Fruit fly (Drosophila melanogaster): Measurements from ENCODE around the gene CG4045.

CG4045 gene

dm6 chrX:2108639-2109038, 32.9 kb upstream of the CG4045 start (continued):
- no peak for TF ChIP-seq Atf-2 (GFP tag; optimal IDR thresholded peaks at IDR 0.05)
- TF ChIP-seq Trl (optimal IDR thresholded peaks at IDR 0.05), result no peak
- TF ChIP-seq Trl (GFP tag; optimal IDR thresholded peaks at IDR 0.05), result no peak
- TF ChIP-seq ranshi (GFP tag; IDR thresholded peaks at IDR 0.05), result peak; percentile 36; the same call in 1 of the 2 replicates
- TF ChIP-seq Drgx (GFP tag; IDR thresholded peaks at IDR 0.05), result peak; percentile 81
- TF ChIP-seq Dfd (GFP tag; optimal IDR thresholded peaks at IDR 0.05), result peak in 1 of 2 experiments; percentile 35
- no peak for TF ChIP-seq CG3065 (GFP tag; optimal IDR thresholded peaks at IDR 0.05)
- peak; percentile 66 for TF ChIP-seq Med (GFP tag)
- TF ChIP-seq fd102C (GFP tag; optimal IDR thresholded peaks at IDR 0.05), result no peak
- TF ChIP-seq CG6689 (GFP tag; IDR thresholded peaks at IDR 0.05), result 0 out of 2 replicates have a peak, but pooled peaks have one; percentile 21
- TF ChIP-seq ftz-f1 (GFP tag; optimal IDR thresholded peaks at IDR 0.05), result no peak
- TF ChIP-seq Gug (GFP tag; IDR thresholded peaks at IDR 0.05), result no peak
- no peak for TF ChIP-seq CG2120 (GFP tag; optimal IDR thresholded peaks at IDR 0.05)
- TF ChIP-seq CkIIα-i1 (GFP tag; IDR thresholded peaks at IDR 0.05), result no peak
- TF ChIP-seq CG34422 (GFP tag; IDR thresholded peaks at IDR 0.05), result no peak
- TF ChIP-seq Dip3 (GFP tag; optimal IDR thresholded peaks at IDR 0.05), result no peak
- TF ChIP-seq klu (GFP tag; IDR thresholded peaks at IDR 0.05), result no peak
- TF ChIP-seq Ets65A (GFP tag), result peak; percentile 76

dm6 chrX:2107782-2108409, 32.2 kb upstream of the CG4045 start:
- TF ChIP-seq pan (optimal IDR thresholded peaks at IDR 0.05), result no peak
- no peak for TF ChIP-seq pan (GFP tag; optimal IDR thresholded peaks at IDR 0.05 in 1 of 2, IDR thresholded peaks at IDR 0.05 in 1 of 2)
- TF ChIP-seq H2.0 (GFP tag; IDR thresholded peaks at IDR 0.05), result no peak
- TF ChIP-seq lilli (GFP tag; optimal IDR thresholded peaks at IDR 0.05), result no peak
- no peak for TF ChIP-seq cg (GFP tag; optimal IDR thresholded peaks at IDR 0.05)
- peak; percentile 91 for TF ChIP-seq Drgx (GFP tag; IDR thresholded peaks at IDR 0.05)
- TF ChIP-seq Ptx1 (GFP tag; IDR thresholded peaks at IDR 0.05), result peak; percentile 31; the same call in 1 of the 2 replicates
- TF ChIP-seq CG8281 (tag; optimal IDR thresholded peaks at IDR 0.05), result peak; percentile 65
- peak; percentile 27; the same call in 1 of the 2 replicates for TF ChIP-seq CG14441 (GFP tag; IDR thresholded peaks at IDR 0.05)
- no peak for TF ChIP-seq CG13287 (GFP tag; IDR thresholded peaks at IDR 0.05; ENCODE audit: partially characterized antibody)
- no peak for TF ChIP-seq CG31365 (tag; optimal IDR thresholded peaks at IDR 0.05)
- TF ChIP-seq pum (GFP tag; optimal IDR thresholded peaks at IDR 0.05), result no peak
- TF ChIP-seq bab2 (GFP tag; optimal IDR thresholded peaks at IDR 0.05), result no peak
- TF ChIP-seq nerfin-2 (GFP tag; IDR thresholded peaks at IDR 0.05; ENCODE audit: partially characterized antibody), result no peak
- no peak for TF ChIP-seq CG1832 (GFP tag; optimal IDR thresholded peaks at IDR 0.05)
- TF ChIP-seq CG9932 (GFP tag; IDR thresholded peaks at IDR 0.05), result 0 out of 2 replicates have a peak, but pooled peaks have one; percentile 12
- TF ChIP-seq fd64A (GFP tag; optimal IDR thresholded peaks at IDR 0.05), result no peak
- TF ChIP-seq crc (GFP tag; optimal IDR thresholded peaks at IDR 0.05), result no peak
- peak; percentile 60 for TF ChIP-seq grau (tag; optimal IDR thresholded peaks at IDR 0.05)
- TF ChIP-seq lmd (GFP tag; IDR thresholded peaks at IDR 0.05), result 0 out of 2 replicates have a peak, but pooled peaks have one; percentile 19
- TF ChIP-seq sc (optimal IDR thresholded peaks at IDR 0.05), result no peak
- no peak for TF ChIP-seq sc (GFP tag; optimal IDR thresholded peaks at IDR 0.05)
- TF ChIP-seq Camta (GFP tag; optimal IDR thresholded peaks at IDR 0.05), result no peak
- peak; percentile 7 for TF ChIP-seq CG17359 (tag; optimal IDR thresholded peaks at IDR 0.05)
- no peak for TF ChIP-seq Med (GFP tag)
- no peak for TF ChIP-seq CG10959 (GFP tag; IDR thresholded peaks at IDR 0.05)
- TF ChIP-seq chm (GFP tag; IDR thresholded peaks at IDR 0.05), result no peak
- no peak for TF ChIP-seq Hr39 (optimal IDR thresholded peaks at IDR 0.05)
- TF ChIP-seq CG10979 (tag; optimal IDR thresholded peaks at IDR 0.05), result no peak
- TF ChIP-seq Dref (GFP tag; IDR thresholded peaks at IDR 0.05), result no peak
- 0 out of 2 replicates have a peak, but pooled peaks have one; percentile 7 for TF ChIP-seq E2f1 (GFP tag; IDR thresholded peaks at IDR 0.05)
- TF ChIP-seq bbx (GFP tag; IDR thresholded peaks at IDR 0.05; ENCODE audit: partially characterized antibody), result no peak
- TF ChIP-seq tap (tag; optimal IDR thresholded peaks at IDR 0.05), result no peak
- TF ChIP-seq dysf (GFP tag; IDR thresholded peaks at IDR 0.05), result peak; percentile 31; the same call in 1 of the 3 replicates
- TF ChIP-seq Bdp1 (GFP tag; optimal IDR thresholded peaks at IDR 0.05), result no peak
- no peak for TF ChIP-seq CG12219 (GFP tag; optimal IDR thresholded peaks at IDR 0.05)

Data from whole organism, embryonic.